Worm (Caenorhabditis elegans) whole organism, L3 larva: Measurements from ENCODE around the gene nud-1.
A peak's percentile ranks its signal among the peaks of the same experiment; 100 is the strongest.

Experiments used
- R02D3.7 ChIP-seq: fragments of 150-350 bp; optimal IDR thresholded peaks from 2 replicates; lab custom pipeline; 2014; ENCODE audit warnings: missing biosample characterization, missing genetic modification characterization
- ZK546.5 ChIP-seq: sonication (generic microtip); optimal IDR thresholded peaks from 2 replicates; lab custom pipeline; 2017; ENCODE audit warnings: missing biosample characterization, missing genetic modification characterization
- aly-2 ChIP-seq: fragments of 150-350 bp; optimal IDR thresholded peaks from 2 replicates; lab custom pipeline; 2014; ENCODE audit warnings: missing biosample characterization, missing genetic modification characterization
- ama-1 ChIP-seq: fragments of 150-350 bp; optimal IDR thresholded peaks from 2 replicates; lab custom pipeline; 2018
- ceh-16 ChIP-seq: sonication (generic microtip); optimal IDR thresholded peaks from 2 replicates; lab custom pipeline; 2017; ENCODE audit warnings: missing biosample characterization, missing genetic modification characterization
- ceh-28 ChIP-seq: fragments of 150-350 bp; optimal IDR thresholded peaks from 2 replicates; lab custom pipeline; 2014; ENCODE audit warnings: missing biosample characterization, missing genetic modification reagents, missing genetic modification characterization
- ceh-82 ChIP-seq: fragments of 150-350 bp; optimal IDR thresholded peaks from 2 replicates; lab custom pipeline; 2014; ENCODE audit warnings: missing biosample characterization, missing genetic modification characterization
- ceh-9 ChIP-seq: sonication (generic microtip); optimal IDR thresholded peaks from 2 replicates; lab custom pipeline; 2018; ENCODE audit warnings: missing biosample characterization, missing genetic modification characterization
- daf-12 ChIP-seq: fragments of 150-350 bp; optimal IDR thresholded peaks from 2 replicates; lab custom pipeline; 2014; ENCODE audit warnings: missing biosample characterization, missing genetic modification reagents, missing genetic modification characterization
- egl-27 ChIP-seq: sonication (generic microtip); optimal IDR thresholded peaks from 4 replicates; lab custom pipeline; 2017; ENCODE audit warnings: missing biosample characterization, missing genetic modification reagents, missing genetic modification characterization
- egl-5 ChIP-seq: fragments of 150-350 bp; optimal IDR thresholded peaks from 2 replicates; lab custom pipeline; 2017; ENCODE audit warnings: missing biosample characterization, missing genetic modification reagents, missing genetic modification characterization, inconsistent platforms
- elt-1 ChIP-seq: fragments of 150-350 bp; optimal IDR thresholded peaks from 2 replicates; lab custom pipeline; 2014; ENCODE audit warnings: missing biosample characterization, missing genetic modification characterization
- elt-2 ChIP-seq: sonication (generic microtip); optimal IDR thresholded peaks from 2 replicates; lab custom pipeline; 2016; ENCODE audit warnings: missing genetic modification reagents, mild to moderate bottlenecking, missing genetic modification characterization, missing compliant biosample characterization
- elt-3 ChIP-seq, 3 experiments: fragments of 150-350 bp in 1 of 3; sonication (generic microtip) in 2 of 3; optimal IDR thresholded peaks; 2 replicates in 2 of 3; 4 replicates in 1 of 3; lab custom pipeline; 2014 to 2017; ENCODE audit warnings: missing biosample characterization in 3 of 3, missing genetic modification characterization in 3 of 3
- eor-1 ChIP-seq, 2 experiments: fragments of 150-350 bp; optimal IDR thresholded peaks; 2 replicates each; lab custom pipeline; 2014 to 2018; ENCODE audit warnings: missing biosample characterization in 2 of 2, missing genetic modification characterization in 2 of 2
- fkh-10 ChIP-seq: sonication (generic microtip); optimal IDR thresholded peaks from 2 replicates; lab custom pipeline; 2017; ENCODE audit warnings: missing biosample characterization, missing genetic modification reagents, missing genetic modification characterization
- fkh-2 ChIP-seq: fragments of 150-350 bp; optimal IDR thresholded peaks from 2 replicates; lab custom pipeline; 2014; ENCODE audit warnings: missing biosample characterization, missing genetic modification reagents, missing genetic modification characterization
- fos-1 ChIP-seq: fragments of 150-350 bp; optimal IDR thresholded peaks from 2 replicates; lab custom pipeline; 2014; ENCODE audit warnings: missing biosample characterization, missing genetic modification characterization
- hmg-11 ChIP-seq: sonication (generic microtip); optimal IDR thresholded peaks from 2 replicates; lab custom pipeline; 2016; ENCODE audit warnings: missing genetic modification characterization, missing compliant biosample characterization
- jun-1 ChIP-seq: fragments of 150-350 bp; optimal IDR thresholded peaks from 2 replicates; lab custom pipeline; 2014; ENCODE audit warnings: missing biosample characterization, missing genetic modification reagents, missing genetic modification characterization
- lin-15B ChIP-seq: fragments of 150-350 bp; optimal IDR thresholded peaks from 2 replicates; lab custom pipeline; 2014; ENCODE audit warnings: missing biosample characterization, missing genetic modification characterization
- lin-39 ChIP-seq: fragments of 150-350 bp; optimal IDR thresholded peaks from 2 replicates; lab custom pipeline; 2018; ENCODE audit warnings: missing biosample characterization, missing genetic modification reagents, missing genetic modification characterization
- lsy-12 ChIP-seq: sonication (generic microtip); optimal IDR thresholded peaks from 2 replicates; lab custom pipeline; 2016; ENCODE audit warnings: mild to moderate bottlenecking, missing genetic modification characterization, missing compliant biosample characterization
- mdl-1 ChIP-seq: fragments of 150-350 bp; optimal IDR thresholded peaks from 2 replicates; lab custom pipeline; 2014; ENCODE audit warnings: missing biosample characterization, missing genetic modification characterization
- mml-1 ChIP-seq: fragments of 150-350 bp; sonication (generic microtip); optimal IDR thresholded peaks from 3 replicates; lab custom pipeline; 2014; ENCODE audit warnings: missing biosample characterization, missing genetic modification characterization
- nfya-1 ChIP-seq: sonication (generic microtip); optimal IDR thresholded peaks from 2 replicates; lab custom pipeline; 2017; ENCODE audit warnings: missing genetic modification characterization, mild to moderate bottlenecking, missing compliant biosample characterization, antibody characterized with exemption, moderate library complexity; ENCODE audit not compliant: insufficient read depth
- nhr-11 ChIP-seq: fragments of 150-350 bp; optimal IDR thresholded peaks from 2 replicates; lab custom pipeline; 2014; ENCODE audit warnings: missing biosample characterization, missing genetic modification characterization
- nhr-12 ChIP-seq: fragments of 150-350 bp; optimal IDR thresholded peaks from 2 replicates; lab custom pipeline; 2014; ENCODE audit warnings: missing biosample characterization, missing genetic modification characterization
- nhr-23 ChIP-seq: fragments of 150-350 bp; optimal IDR thresholded peaks from 2 replicates; lab custom pipeline; 2014; ENCODE audit warnings: missing biosample characterization, missing genetic modification reagents, missing genetic modification characterization
- nhr-237 ChIP-seq: fragments of 150-350 bp; optimal IDR thresholded peaks from 2 replicates; lab custom pipeline; 2014; ENCODE audit warnings: missing biosample characterization, missing genetic modification characterization
- nhr-25 ChIP-seq: sonication (generic microtip); optimal IDR thresholded peaks from 2 replicates; lab custom pipeline; 2017; ENCODE audit warnings: missing biosample characterization, missing genetic modification characterization
- nhr-28 ChIP-seq: fragments of 150-350 bp; optimal IDR thresholded peaks from 2 replicates; lab custom pipeline; 2014; ENCODE audit warnings: missing biosample characterization, missing genetic modification characterization
- nhr-43 ChIP-seq: sonication (generic microtip); optimal IDR thresholded peaks from 2 replicates; lab custom pipeline; 2016; ENCODE audit warnings: mild to moderate bottlenecking, missing genetic modification characterization, missing compliant biosample characterization; ENCODE audit not compliant: poor library complexity, severe bottlenecking
- nhr-67 ChIP-seq: fragments of 150-350 bp; optimal IDR thresholded peaks from 2 replicates; lab custom pipeline; 2014; ENCODE audit warnings: missing biosample characterization, missing genetic modification characterization
- nhr-76 ChIP-seq: fragments of 150-350 bp; sonication (generic microtip); optimal IDR thresholded peaks from 5 replicates; lab custom pipeline; 2014; ENCODE audit warnings: missing biosample characterization, missing genetic modification characterization
- nhr-77 ChIP-seq: fragments of 150-350 bp; optimal IDR thresholded peaks from 2 replicates; lab custom pipeline; 2014; ENCODE audit warnings: missing biosample characterization, missing genetic modification characterization
- pha-4 ChIP-seq: fragments of 150-350 bp; optimal IDR thresholded peaks from 2 replicates; lab custom pipeline; 2014; ENCODE audit warnings: missing biosample characterization, missing genetic modification reagents, missing genetic modification characterization
- pqm-1 ChIP-seq: fragments of 150-350 bp; optimal IDR thresholded peaks from 2 replicates; lab custom pipeline; 2017; ENCODE audit warnings: missing biosample characterization, missing genetic modification characterization, inconsistent platforms
- sea-2 ChIP-seq: fragments of 150-350 bp; sonication (generic microtip); optimal IDR thresholded peaks from 4 replicates; lab custom pipeline; 2014; ENCODE audit warnings: missing biosample characterization, missing genetic modification reagents, missing genetic modification characterization
- skn-1 ChIP-seq: fragments of 150-350 bp; optimal IDR thresholded peaks from 2 replicates; lab custom pipeline; 2014; ENCODE audit warnings: missing biosample characterization, missing genetic modification characterization
- snpc-4 ChIP-seq: fragments of 150-350 bp; optimal IDR thresholded peaks from 2 replicates; lab custom pipeline; 2014; ENCODE audit warnings: missing biosample characterization, missing genetic modification characterization
- tbx-2 ChIP-seq: sonication (generic microtip); optimal IDR thresholded peaks from 2 replicates; lab custom pipeline; 2016; ENCODE audit warnings: mild to moderate bottlenecking, missing genetic modification characterization, missing compliant biosample characterization
- unc-39 ChIP-seq: sonication (generic microtip); optimal IDR thresholded peaks from 4 replicates; lab custom pipeline; 2017; ENCODE audit warnings: missing biosample characterization, missing genetic modification characterization
- unc-62 ChIP-seq: fragments of 150-350 bp; sonication (generic microtip); optimal IDR thresholded peaks from 4 replicates; lab custom pipeline; 2014; ENCODE audit warnings: missing biosample characterization, missing genetic modification reagents, missing genetic modification characterization
- zag-1 ChIP-seq: fragments of 150-350 bp; optimal IDR thresholded peaks from 2 replicates; lab custom pipeline; 2014; ENCODE audit warnings: missing biosample characterization, missing genetic modification characterization
- ztf-11 ChIP-seq: fragments of 150-350 bp; optimal IDR thresholded peaks from 2 replicates; lab custom pipeline; 2014; ENCODE audit warnings: missing biosample characterization, missing genetic modification characterization
- ztf-4 ChIP-seq: fragments of 150-350 bp; optimal IDR thresholded peaks from 2 replicates; lab custom pipeline; 2014; ENCODE audit warnings: missing biosample characterization, missing genetic modification characterization

Gene nud-1

ce11 chrIII:13370980-13371379 is 29.7 kb downstream of the nud-1 start, which contains the start of gene T03F6.9:
TSS of gene T03F6.9 (minus strand) at chrIII:13371080.
- TF ChIP-seq lin-39 (tag; lab: Kevin White, UChicago) (no peak), nhr-11 (tag; lab: Kevin White, UChicago) (no peak), elt-2 (tag; lab: Kevin White, UChicago) (no peak), ceh-28 (tag; lab: Kevin White, UChicago) (no peak), pqm-1 (tag; lab: Kevin White, UChicago) (no peak), nhr-77 (no peak), ceh-9 (tag; lab: Kevin White, UChicago) (no peak), ama-1 (lab: Kevin White, UChicago) (no peak), nhr-28 (tag; lab: Kevin White, UChicago) (no peak), eor-1 (tag; optimal IDR thresholded peaks at IDR 0.05; lab: Kevin White, UChicago) (no peak), fos-1 (tag; lab: Kevin White, UChicago) (no peak)

ce11 chrIII:13376304-13376760 is 35.0 kb downstream of the nud-1 start, which contains the start of gene lis-1:
TSS of gene lis-1 (minus strand) at chrIII:13376710.
- TF ChIP-seq mml-1: no peak
- peak; percentile 5 for TF ChIP-seq nfya-1 (tag; lab: Kevin White, UChicago)

ce11 chrIII:13377249-13377648 is 35.9 kb downstream of the nud-1 start:
- no peak for TF ChIP-seq nhr-12 (tag; lab: Kevin White, UChicago)
- no peak for TF ChIP-seq ceh-82 (tag; lab: Kevin White, UChicago)
- TF ChIP-seq aly-2: no peak
- TF ChIP-seq daf-12: no peak
- TF ChIP-seq elt-1: no peak
- TF ChIP-seq mml-1: no peak
- no peak for TF ChIP-seq nhr-11 (tag; lab: Kevin White, UChicago)
- no peak for TF ChIP-seq lsy-12
- no peak for TF ChIP-seq tbx-2
- peak; percentile 56 for TF ChIP-seq snpc-4 (tag; lab: Kevin White, UChicago)
- peak; percentile 27 for TF ChIP-seq lin-15B
- TF ChIP-seq ZK546.5 (tag; lab: Kevin White, UChicago): no peak
- peak; percentile 55 for TF ChIP-seq jun-1
- no peak for TF ChIP-seq nhr-76 (tag; lab: Kevin White, UChicago)
- peak; percentile 9 for TF ChIP-seq egl-5 (tag; lab: Kevin White, UChicago)
- TF ChIP-seq fkh-2 (tag; lab: Kevin White, UChicago): no peak
- peak; percentile 97 for TF ChIP-seq hmg-11 (tag; lab: Kevin White, UChicago)
- TF ChIP-seq nhr-23 (tag; lab: Kevin White, UChicago): no peak
- TF ChIP-seq ztf-4 (tag; lab: Kevin White, UChicago): no peak
- TF ChIP-seq ama-1 (lab: Kevin White, UChicago): no peak
- peak; percentile 93 for TF ChIP-seq nfya-1 (tag; lab: Kevin White, UChicago)
- peak; percentile 55 for TF ChIP-seq pha-4 (tag; lab: Kevin White, UChicago)
- TF ChIP-seq nhr-67 (tag; lab: Kevin White, UChicago): no peak
- no peak for TF ChIP-seq R02D3.7 (tag; lab: Kevin White, UChicago)
- TF ChIP-seq elt-3 (tag; optimal IDR thresholded peaks at IDR 0.05; lab: Kevin White, UChicago): no peak
- no peak for TF ChIP-seq zag-1 (tag; lab: Kevin White, UChicago)
- TF ChIP-seq fos-1 (tag; lab: Kevin White, UChicago): no peak
- peak; percentile 62 for TF ChIP-seq pqm-1 (tag; lab: Kevin White, UChicago)
- TF ChIP-seq nhr-43 (tag; lab: Kevin White, UChicago): peak; percentile 7
- TF ChIP-seq egl-27: no peak
- no peak for TF ChIP-seq mdl-1
- no peak for TF ChIP-seq unc-62 (GFP tag; lab: Kevin White, UChicago)
- TF ChIP-seq ztf-11 (tag; lab: Kevin White, UChicago): no peak
- TF ChIP-seq ceh-9 (tag; lab: Kevin White, UChicago): no peak
- no peak for TF ChIP-seq eor-1 (tag; optimal IDR thresholded peaks at IDR 0.05; lab: Kevin White, UChicago)
- TF ChIP-seq nhr-25: no peak
- TF ChIP-seq ceh-16 (tag; lab: Kevin White, UChicago): no peak
- TF ChIP-seq skn-1 (tag; lab: Kevin White, UChicago): peak; percentile 76
- no peak for TF ChIP-seq nhr-237
- TF ChIP-seq elt-2 (tag; lab: Kevin White, UChicago): peak; percentile 93
- no peak for TF ChIP-seq nhr-77
- TF ChIP-seq fkh-10: no peak
- TF ChIP-seq lin-39 (tag; lab: Kevin White, UChicago): peak; percentile 91
- TF ChIP-seq ceh-28 (tag; lab: Kevin White, UChicago): no peak
- TF ChIP-seq nhr-28 (tag; lab: Kevin White, UChicago): no peak
- no peak for TF ChIP-seq unc-39 (tag; lab: Kevin White, UChicago)
- TF ChIP-seq sea-2: no peak
